Fruit fly (Drosophila melanogaster): ENCODE results near the gene RpLP1.

- TF ChIP-seq usp (GFP tag; optimal IDR thresholded peaks at IDR 0.05) (no peak), CG8478 (optimal IDR thresholded peaks at IDR 0.05) (no peak)
Observed at dm6 chr2L:455738-456137, 36.0 kb downstream of the RpLP1 start.

Measured in whole organism.